Fruit fly (Drosophila melanogaster): ENCODE measurements around the gene pst.

The pst gene

DNA sequence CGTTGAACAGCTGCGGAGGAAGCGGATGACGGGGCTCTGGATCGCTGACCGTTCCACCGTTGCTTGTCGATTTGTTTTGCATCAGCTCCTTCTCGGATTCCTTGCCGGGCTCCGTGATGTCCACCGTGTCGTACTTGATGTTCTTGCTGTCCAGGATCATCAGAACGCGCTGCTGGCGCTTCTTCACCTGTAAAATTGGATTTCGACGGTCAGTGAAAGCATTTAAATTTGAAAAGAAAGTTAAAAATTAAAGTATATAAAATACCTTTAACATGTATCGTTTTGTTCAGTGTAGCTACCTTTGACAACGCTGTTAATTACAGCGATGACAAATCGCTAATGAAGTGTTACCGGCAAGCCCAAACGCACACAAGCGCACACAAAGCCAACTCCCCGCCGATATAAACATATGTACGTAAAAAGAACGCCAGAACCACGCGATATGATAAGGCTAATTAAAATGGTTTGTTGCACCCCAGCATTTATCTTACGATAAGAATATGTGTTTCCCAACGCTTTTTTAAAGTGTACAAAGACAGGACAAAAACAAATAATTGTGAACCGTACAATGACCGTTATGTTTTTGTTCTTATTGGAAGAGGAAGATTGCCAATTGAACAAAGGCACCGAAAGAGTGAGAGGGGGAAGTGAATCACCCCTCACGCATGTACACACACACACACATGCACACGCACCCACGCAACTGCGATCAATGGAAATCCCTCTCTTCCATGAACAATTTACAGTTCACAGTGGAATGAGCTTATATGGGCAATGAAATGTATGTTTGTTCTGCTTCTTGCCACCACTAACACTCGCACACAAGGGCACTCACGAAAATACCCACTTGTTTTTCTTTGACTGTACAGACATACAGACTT, 8.0 kb upstream of the pst start (continued):
- no peak for TF ChIP-seq CG14441 (GFP tag; IDR thresholded peaks at IDR 0.05)
- TF ChIP-seq CG12104 (GFP tag; optimal IDR thresholded peaks at IDR 0.05), result no peak
- TF ChIP-seq esg (GFP tag; conservative IDR thresholded peaks at IDR 0.05), result no peak
- TF ChIP-seq CG33213 (GFP tag; optimal IDR thresholded peaks at IDR 0.05), result no peak
- TF ChIP-seq Fer3 (tag; optimal IDR thresholded peaks at IDR 0.05), result peak; percentile 19
- TF ChIP-seq pros (GFP tag; optimal IDR thresholded peaks at IDR 0.05), result peak; percentile 70
- no peak for TF ChIP-seq scrt (GFP tag; optimal IDR thresholded peaks at IDR 0.05)
- no peak for TF ChIP-seq CG13894 (tag; optimal IDR thresholded peaks at IDR 0.05)
- TF ChIP-seq en (GFP tag; optimal IDR thresholded peaks at IDR 0.05), result peak; percentile 9
- no peak for TF ChIP-seq gt (GFP tag; IDR thresholded peaks at IDR 0.05)
- peak; percentile 45; the same call in 1 of the 2 replicates for TF ChIP-seq CG6689 (GFP tag; IDR thresholded peaks at IDR 0.05)
- TF ChIP-seq Aef1 (GFP tag; IDR thresholded peaks at IDR 0.05), result no peak
- no peak for TF ChIP-seq zfh2 (GFP tag; optimal IDR thresholded peaks at IDR 0.05)
- no peak for TF ChIP-seq Hand (GFP tag; optimal IDR thresholded peaks at IDR 0.05)
- TF ChIP-seq eyg (GFP tag; optimal IDR thresholded peaks at IDR 0.05), result no peak
- TF ChIP-seq Sry-β (GFP tag; optimal IDR thresholded peaks at IDR 0.05), result no peak
- TF ChIP-seq CG31224 (GFP tag; IDR thresholded peaks at IDR 0.05), result peak; percentile 33; the same call in 1 of the 2 replicates
- peak; percentile 86; the same call in 1 of the 2 replicates for TF ChIP-seq crol (GFP tag; IDR thresholded peaks at IDR 0.05)
- TF ChIP-seq Bteb2 (GFP tag; optimal IDR thresholded peaks at IDR 0.05), result no peak
- TF ChIP-seq CG3847 (GFP tag; IDR thresholded peaks at IDR 0.05), result no peak
- no peak for TF ChIP-seq ro (GFP tag; IDR thresholded peaks at IDR 0.05)
- no peak for TF ChIP-seq Hr3 (GFP tag; optimal IDR thresholded peaks at IDR 0.05)
- TF ChIP-seq CG7271 (tag; optimal IDR thresholded peaks at IDR 0.05), result no peak
- TF ChIP-seq CG1024 (GFP tag; IDR thresholded peaks at IDR 0.05), result no peak
- no peak for TF ChIP-seq Dip2 (GFP tag; IDR thresholded peaks at IDR 0.05)
- TF ChIP-seq Bdp1 (GFP tag; optimal IDR thresholded peaks at IDR 0.05), result no peak
- peak; percentile 29 for TF ChIP-seq tap (tag; optimal IDR thresholded peaks at IDR 0.05)
- peak in 1 of 2 experiments; percentile 47 for TF ChIP-seq Hr78 (GFP tag; optimal IDR thresholded peaks at IDR 0.05)
- no peak for TF ChIP-seq CG10147 (GFP tag; optimal IDR thresholded peaks at IDR 0.05)
- 0 out of 3 replicates have a peak, but pooled peaks have one; percentile 5 for TF ChIP-seq Dbx (GFP tag; IDR thresholded peaks at IDR 0.05)
- no peak for TF ChIP-seq oc (tag; optimal IDR thresholded peaks at IDR 0.05)
- peak; percentile 57 for TF ChIP-seq HHEX (GFP tag; optimal IDR thresholded peaks at IDR 0.05)
- TF ChIP-seq CG7786 (GFP tag; optimal IDR thresholded peaks at IDR 0.05), result no peak
- TF ChIP-seq CG31388 (GFP tag; optimal IDR thresholded peaks at IDR 0.05), result no peak
- TF ChIP-seq Lim3 (GFP tag; IDR thresholded peaks at IDR 0.05), result no peak
- no peak for TF ChIP-seq cad (GFP tag; optimal IDR thresholded peaks at IDR 0.05)
- TF ChIP-seq nau (GFP tag; optimal IDR thresholded peaks at IDR 0.05), result no peak
- TF ChIP-seq CG3838 (GFP tag; optimal IDR thresholded peaks at IDR 0.05), result no peak
- no peak for TF ChIP-seq CG2875 (GFP tag; optimal IDR thresholded peaks at IDR 0.05)
- no peak for TF ChIP-seq Scr (GFP tag; IDR thresholded peaks at IDR 0.05; ENCODE audit: partially characterized antibody)
- TF ChIP-seq CG3065 (GFP tag; optimal IDR thresholded peaks at IDR 0.05), result no peak
- TF ChIP-seq sqz (GFP tag; optimal IDR thresholded peaks at IDR 0.05), result peak; percentile 33
- TF ChIP-seq sisA (GFP tag; IDR thresholded peaks at IDR 0.05), result no peak
- TF ChIP-seq CG17912 (GFP tag; optimal IDR thresholded peaks at IDR 0.05), result no peak
- TF ChIP-seq Sox100B (GFP tag; optimal IDR thresholded peaks at IDR 0.05), result peak; percentile 48
- TF ChIP-seq tx (GFP tag; optimal IDR thresholded peaks at IDR 0.05), result no peak
- no peak for TF ChIP-seq sc (optimal IDR thresholded peaks at IDR 0.05)
- no peak for TF ChIP-seq sc (GFP tag; optimal IDR thresholded peaks at IDR 0.05)
- peak; percentile 45 for TF ChIP-seq CG2678 (tag; optimal IDR thresholded peaks at IDR 0.05)
- peak; percentile 33; the same call in 1 of the 2 replicates for TF ChIP-seq CG17328 (GFP tag; IDR thresholded peaks at IDR 0.05)

All from whole organism, embryonic.